Fruit fly (Drosophila melanogaster) whole organism, embryonic: ENCODE results near the gene CG11131.

ENCODE experiments used
- CG34376 ChIP-seq: fragments of 200-800 bp; sonication (Bioruptor generic); optimal IDR thresholded peaks from 2 replicates; lab custom pipeline; 2018; ENCODE audit warnings: missing biosample characterization, mild to moderate bottlenecking, missing genetic modification characterization
- CG8388 ChIP-seq: fragments of 200-800 bp; sonication (Bioruptor generic); optimal IDR thresholded peaks from 2 replicates; lab custom pipeline; 2019; ENCODE audit warnings: missing biosample characterization, mild to moderate bottlenecking, missing genetic modification characterization, moderate library complexity
- kay ChIP-seq: fragments of 200-800 bp; sonication (Bioruptor generic); optimal IDR thresholded peaks from 2 replicates; lab custom pipeline; 2016; ENCODE audit warnings: missing biosample characterization, missing genetic modification characterization
- pan ChIP-seq, 4 experiments: fragments of >200 bp in 3 of 4; fragments of 200-800 bp in 1 of 4; sonication (Bioruptor generic) in 1 of 4; optimal IDR thresholded peaks in 3 of 4; IDR thresholded peaks in 1 of 4; 2 replicates each; pipeline versions ENCODE4 v1.3.6 to Lab custom; 2017 to 2022; ENCODE audit warnings: missing biosample characterization in 2 of 4, missing genetic modification characterization in 2 of 4, mixed read lengths in 1 of 4
- zfh2 ChIP-seq: fragments of 200-800 bp; sonication (Bioruptor generic); optimal IDR thresholded peaks from 2 replicates; lab custom pipeline; 2016; ENCODE audit warnings: missing biosample characterization, missing genetic modification characterization

dm6 chr3L:22943484-22943883, 44.9 kb downstream of the CG11131 start:
- no peak for TF ChIP-seq kay (GFP tag; lab: Kevin White, UChicago)
- TF ChIP-seq CG8388 (GFP tag; lab: Kevin White, UChicago): no peak
- TF ChIP-seq zfh2 (GFP tag; lab: Kevin White, UChicago): no peak
- TF ChIP-seq CG34376 (GFP tag; lab: Kevin White, UChicago): no peak
- no peak for TF ChIP-seq pan (optimal IDR thresholded peaks at IDR 0.05; lab: Kevin White, UChicago)
- TF ChIP-seq pan (GFP tag; optimal IDR thresholded peaks at IDR 0.05 in 1 of 2, IDR thresholded peaks at IDR 0.05 in 1 of 2): no peak
